Worm (Caenorhabditis elegans): ENCODE measurements around the gene Y43D4A.2.

DNA sequence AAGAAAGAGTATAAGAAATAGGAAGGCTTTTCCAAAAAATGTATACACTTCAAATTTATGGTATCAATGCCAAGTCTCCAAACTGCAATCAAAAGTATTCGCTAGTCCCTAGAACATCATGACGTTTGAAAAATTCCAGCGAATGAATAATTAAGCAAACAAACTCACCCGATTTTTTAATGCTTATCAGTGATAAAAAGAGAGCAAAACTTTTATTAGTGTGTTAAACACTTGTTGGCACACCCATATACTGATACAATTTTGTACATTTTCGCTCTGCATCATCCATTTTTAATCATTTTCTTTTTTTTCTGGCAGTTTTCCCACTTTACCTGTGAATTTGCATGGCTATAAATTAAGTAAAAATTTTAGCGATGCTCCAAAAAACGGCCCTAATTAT is 19.7 kb downstream of the Y43D4A.2 start, which contains the start of gene Y51H4A.25:
- TF ChIP-seq hlh-15 (tag; optimal IDR thresholded peaks at IDR 0.05): no peak
- no peak for TF ChIP-seq sox-2 (GFP tag; IDR thresholded peaks at IDR 0.05)
- no peak for TF ChIP-seq ama-1 (optimal IDR thresholded peaks at IDR 0.05)
- no peak for TF ChIP-seq pha-2 (tag; optimal IDR thresholded peaks at IDR 0.05)
- TF ChIP-seq nhr-11 (tag; optimal IDR thresholded peaks at IDR 0.05): no peak
- TF ChIP-seq ceh-22 (tag; optimal IDR thresholded peaks at IDR 0.05): no peak
- no peak for TF ChIP-seq nfya-1 (tag; optimal IDR thresholded peaks at IDR 0.05)
